Worm (Caenorhabditis elegans): ENCODE data around the gene srh-18.

The srh-18 gene

ce11 chrV:13369663-13370062, 51.4 kb downstream of the srh-18 start (continued):
- no peak for TF ChIP-seq zip-11 (GFP tag; IDR thresholded peaks at IDR 0.05)
- TF ChIP-seq nhr-76 (tag; optimal IDR thresholded peaks at IDR 0.05), result no peak
- no peak for TF ChIP-seq hlh-30 (tag; optimal IDR thresholded peaks at IDR 0.05; ENCODE audit: insufficient read depth)
- TF ChIP-seq skn-1 (tag; optimal IDR thresholded peaks at IDR 0.05), result no peak
- peak; percentile 55 for TF ChIP-seq nhr-28 (tag; optimal IDR thresholded peaks at IDR 0.05)
- TF ChIP-seq nhr-48 (tag; optimal IDR thresholded peaks at IDR 0.05), result no peak
- TF ChIP-seq duxl-1 (tag; optimal IDR thresholded peaks at IDR 0.05; ENCODE audit: poor library complexity), result no peak
- TF ChIP-seq daf-12 (tag; optimal IDR thresholded peaks at IDR 0.05), result no peak
- peak; percentile 66 for TF ChIP-seq mxl-3 (GFP tag; optimal IDR thresholded peaks at IDR 0.05)
- no peak for TF ChIP-seq fkh-10 (GFP tag; optimal IDR thresholded peaks at IDR 0.05)
- TF ChIP-seq pha-4 (GFP tag; IDR thresholded peaks at IDR 0.05), result no peak
- TF ChIP-seq pha-4 (tag; optimal IDR thresholded peaks at IDR 0.05), result no peak
- TF ChIP-seq nhr-25 (tag; optimal IDR thresholded peaks at IDR 0.05; ENCODE audit: borderline replicate concordance, insufficient read depth), result peak; percentile 3
- no peak for TF ChIP-seq zfp-2 (tag; optimal IDR thresholded peaks at IDR 0.05)
- peak; percentile 31 for TF ChIP-seq T20F7.1 (GFP tag; optimal IDR thresholded peaks at IDR 0.05)
- TF ChIP-seq ZK546.5 (tag; optimal IDR thresholded peaks at IDR 0.05), result no peak
- TF ChIP-seq attf-4 (tag; optimal IDR thresholded peaks at IDR 0.05), result no peak
- TF ChIP-seq dve-1 (tag; optimal IDR thresholded peaks at IDR 0.05; ENCODE audit: insufficient read depth), result peak; percentile 41
